Fruit fly (Drosophila melanogaster) whole organism, prepupa: Measurements from ENCODE around the gene Fum2.

Experiments
- CG3919 ChIP-seq: fragments of 200-800 bp; sonication (Bioruptor generic); optimal IDR thresholded peaks from 3 replicates; lab custom pipeline; 2016; ENCODE audit warnings: missing biosample characterization, missing genetic modification characterization
- Gug ChIP-seq: fragments of 200-800 bp; sonication (Bioruptor generic); IDR thresholded peaks from 2 replicates; pipeline ENCODE4 v1.3.6; 2022; ENCODE audit warnings: missing biosample characterization, missing genetic modification characterization
- Lpt ChIP-seq: fragments of 200-800 bp; sonication (Bioruptor generic); optimal IDR thresholded peaks from 3 replicates; lab custom pipeline; 2016; ENCODE audit warnings: missing biosample characterization, missing genetic modification characterization
- Met ChIP-seq: fragments of 200-800 bp; sonication (Bioruptor generic); optimal IDR thresholded peaks from 3 replicates; lab custom pipeline; 2016; ENCODE audit warnings: missing biosample characterization, missing genetic modification characterization
- cyc ChIP-seq: fragments of 200-800 bp; sonication (Bioruptor generic); optimal IDR thresholded peaks from 3 replicates; lab custom pipeline; 2016; ENCODE audit warnings: missing biosample characterization, missing genetic modification characterization
- dac ChIP-seq: fragments of 200-800 bp; sonication (Bioruptor generic); optimal IDR thresholded peaks from 2 replicates; lab custom pipeline; 2017; ENCODE audit warnings: missing biosample characterization, mild to moderate bottlenecking, missing genetic modification characterization

dm6 chrX:6726758-6727490, 45.4 kb downstream of the Fum2 start:
- TF ChIP-seq cyc (GFP tag; lab: Kevin White, UChicago) = no peak
- TF ChIP-seq Gug (GFP tag; lab: Robert Waterston, UW) = no peak
- TF ChIP-seq dac (GFP tag; lab: Kevin White, UChicago) = no peak
- no peak for TF ChIP-seq Met (GFP tag; lab: Kevin White, UChicago)
- TF ChIP-seq Lpt (GFP tag; lab: Kevin White, UChicago) = no peak
- no peak for TF ChIP-seq CG3919 (GFP tag; lab: Kevin White, UChicago)
